Fruit fly (Drosophila melanogaster): ENCODE measurements around the gene Tim9b.

The Tim9b gene

dm6 chrX:19590579-19590978 is 27.8 kb downstream of the Tim9b start:
- TF ChIP-seq lola (GFP tag; optimal IDR thresholded peaks at IDR 0.05) (no peak), Mio (GFP tag; optimal IDR thresholded peaks at IDR 0.05) (no peak), brk (GFP tag; optimal IDR thresholded peaks at IDR 0.05) (no peak), ey (GFP tag; optimal IDR thresholded peaks at IDR 0.05) (no peak), Sp1 (GFP tag; optimal IDR thresholded peaks at IDR 0.05) (no peak), Vsx2 (GFP tag; optimal IDR thresholded peaks at IDR 0.05; ENCODE audit: partially characterized antibody) (no peak), dmrt93B (GFP tag; optimal IDR thresholded peaks at IDR 0.05) (no peak), sage (GFP tag; optimal IDR thresholded peaks at IDR 0.05) (no peak), GATAd (GFP tag; optimal IDR thresholded peaks at IDR 0.05) (no peak), Rel (GFP tag; optimal IDR thresholded peaks at IDR 0.05) (no peak), Rel (tag; optimal IDR thresholded peaks at IDR 0.05) (no peak), Dfd (GFP tag; optimal IDR thresholded peaks at IDR 0.05) (no peak), pan (optimal IDR thresholded peaks at IDR 0.05) (no peak), Hnf4 (GFP tag; optimal IDR thresholded peaks at IDR 0.05) (no peak), CG32264 (GFP tag; optimal IDR thresholded peaks at IDR 0.05) (no peak), Myc (optimal IDR thresholded peaks at IDR 0.05) (no peak), woc (GFP tag; optimal IDR thresholded peaks at IDR 0.05) (no peak)

- TF ChIP-seq br (GFP tag; optimal IDR thresholded peaks at IDR 0.05) (no peak), dmrt93B (GFP tag; optimal IDR thresholded peaks at IDR 0.05) (no peak)
Measured at dm6 chrX:19590070-19590469, 28.3 kb downstream of the Tim9b start, which contains the start of gene CG14219. Gene CG14219, minus strand, starts transcription at chrX:19590170.

- TF ChIP-seq dl (GFP tag; optimal IDR thresholded peaks at IDR 0.05; ENCODE audit: insufficient read depth in 1 of 2, partially characterized antibody in 2 of 2) (no peak), sv (GFP tag; optimal IDR thresholded peaks at IDR 0.05) (no peak), Abd-B (GFP tag; optimal IDR thresholded peaks at IDR 0.05) (no peak), Hr78 (GFP tag; optimal IDR thresholded peaks at IDR 0.05) (no peak), dsf (GFP tag; optimal IDR thresholded peaks at IDR 0.05; ENCODE audit: borderline replicate concordance) (no peak), woc (GFP tag; optimal IDR thresholded peaks at IDR 0.05) (no peak), sage (GFP tag; optimal IDR thresholded peaks at IDR 0.05) (no peak), Hnf4 (GFP tag; optimal IDR thresholded peaks at IDR 0.05) (no peak), br (GFP tag; optimal IDR thresholded peaks at IDR 0.05) (no peak)
Measured at dm6 chrX:19585142-19585541, 33.2 kb downstream of the Tim9b start.

dm6 chrX:19583317-19583716 is 35.0 kb downstream of the Tim9b start, which contains the start of gene CG14204:
Gene CG14204, plus strand, starts transcription at chrX:19583617.
- TF ChIP-seq psq (GFP tag; optimal IDR thresholded peaks at IDR 0.05): no peak
- TF ChIP-seq ey (GFP tag; optimal IDR thresholded peaks at IDR 0.05): no peak
- no peak for TF ChIP-seq br (GFP tag; optimal IDR thresholded peaks at IDR 0.05)
- TF ChIP-seq dl (GFP tag; optimal IDR thresholded peaks at IDR 0.05; ENCODE audit: insufficient read depth in 1 of 2, partially characterized antibody in 2 of 2): no peak
- TF ChIP-seq lola (GFP tag; optimal IDR thresholded peaks at IDR 0.05): no peak
- no peak for TF ChIP-seq Hr78 (GFP tag; optimal IDR thresholded peaks at IDR 0.05)
- TF ChIP-seq CG9705 (GFP tag; optimal IDR thresholded peaks at IDR 0.05): no peak
- no peak for TF ChIP-seq Myc (optimal IDR thresholded peaks at IDR 0.05)
- TF ChIP-seq Vsx2 (GFP tag; optimal IDR thresholded peaks at IDR 0.05; ENCODE audit: partially characterized antibody): no peak
- TF ChIP-seq Dif (GFP tag; optimal IDR thresholded peaks at IDR 0.05; ENCODE audit: partially characterized antibody): no peak

dm6 chrX:19582732-19583131 is 35.6 kb downstream of the Tim9b start:
- TF ChIP-seq psq (GFP tag; optimal IDR thresholded peaks at IDR 0.05) (no peak), Hr78 (GFP tag; optimal IDR thresholded peaks at IDR 0.05) (no peak), woc (GFP tag; optimal IDR thresholded peaks at IDR 0.05) (no peak), N (GFP tag; optimal IDR thresholded peaks at IDR 0.05) (no peak), lola (GFP tag; optimal IDR thresholded peaks at IDR 0.05) (no peak), OdsH (GFP tag; optimal IDR thresholded peaks at IDR 0.05) (no peak), h (GFP tag; optimal IDR thresholded peaks at IDR 0.05) (no peak), sv (GFP tag; optimal IDR thresholded peaks at IDR 0.05) (no peak), dsf (GFP tag; optimal IDR thresholded peaks at IDR 0.05; ENCODE audit: borderline replicate concordance) (no peak), Sp1 (GFP tag; optimal IDR thresholded peaks at IDR 0.05) (no peak), pan (optimal IDR thresholded peaks at IDR 0.05) (no peak)

dm6 chrX:19581881-19582280 is 36.5 kb downstream of the Tim9b start, which contains the start of gene CG14218:
Gene CG14218, minus strand, starts transcription at chrX:19581981.
- TF ChIP-seq usp (GFP tag; optimal IDR thresholded peaks at IDR 0.05): no peak
- TF ChIP-seq Hnf4 (GFP tag; optimal IDR thresholded peaks at IDR 0.05): no peak
- no peak for TF ChIP-seq Myc (optimal IDR thresholded peaks at IDR 0.05)
- no peak for TF ChIP-seq h (GFP tag; optimal IDR thresholded peaks at IDR 0.05)

All from whole organism, wandering third instar larva.